Fruit fly (Drosophila melanogaster): ENCODE measurements around the gene CG9743.

CG9743 gene

DNA sequence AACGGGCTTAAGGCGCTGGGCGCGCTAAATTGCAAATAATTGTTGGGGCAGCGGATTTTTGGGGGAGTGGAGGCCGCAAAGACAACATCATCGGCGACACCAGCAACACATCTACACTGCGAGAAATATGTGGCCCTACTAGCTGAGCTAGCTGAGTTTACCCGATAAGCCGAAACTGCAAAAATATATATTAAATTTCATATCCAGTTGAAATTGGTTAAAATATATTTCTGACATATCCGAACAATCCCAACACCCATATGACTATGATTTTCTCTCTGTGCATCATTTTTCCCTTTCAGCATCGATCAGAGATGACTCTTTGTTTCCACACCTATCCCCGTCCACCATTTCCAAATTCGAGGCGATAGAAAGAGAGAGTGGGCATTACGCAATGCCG is 13.0 kb downstream of the CG9743 start:
- TF ChIP-seq pros (GFP tag; optimal IDR thresholded peaks at IDR 0.05): no peak
- TF ChIP-seq vnd (GFP tag; IDR thresholded peaks at IDR 0.05; ENCODE audit: partially characterized antibody): no peak
- peak; percentile 67 for TF ChIP-seq ro (GFP tag; IDR thresholded peaks at IDR 0.05)
- peak; percentile 71 for TF ChIP-seq Sox100B (GFP tag; optimal IDR thresholded peaks at IDR 0.05)
- TF ChIP-seq HLHmδ (GFP tag; optimal IDR thresholded peaks at IDR 0.05): no peak
- peak; percentile 16 for TF ChIP-seq CG10462 (GFP tag; optimal IDR thresholded peaks at IDR 0.05)
- TF ChIP-seq CG12071 (GFP tag; optimal IDR thresholded peaks at IDR 0.05): peak; percentile 66
- peak; percentile 28; the same call in 1 of the 2 replicates for TF ChIP-seq CG4404 (GFP tag; IDR thresholded peaks at IDR 0.05)
- no peak for TF ChIP-seq MESR4 (GFP tag; optimal IDR thresholded peaks at IDR 0.05)
- peak; percentile 43; the same call in 1 of the 2 replicates for TF ChIP-seq Oaz (GFP tag; IDR thresholded peaks at IDR 0.05)
- TF ChIP-seq Dll (GFP tag; IDR thresholded peaks at IDR 0.05; ENCODE audit: partially characterized antibody): no peak
- peak; percentile 81 for TF ChIP-seq zfh1 (GFP tag; IDR thresholded peaks at IDR 0.05)
- peak; percentile 61 for TF ChIP-seq ewg (GFP tag; optimal IDR thresholded peaks at IDR 0.05)
- TF ChIP-seq Adf1 (GFP tag; IDR thresholded peaks at IDR 0.05): no peak
- TF ChIP-seq salm (tag; optimal IDR thresholded peaks at IDR 0.05): peak; percentile 48
- TF ChIP-seq CG12391 (tag; optimal IDR thresholded peaks at IDR 0.05): peak; percentile 64
- peak in 1 of 2 experiments; percentile 79 for TF ChIP-seq bsh (GFP tag; optimal IDR thresholded peaks at IDR 0.05)
- no peak for TF ChIP-seq Stat92E (GFP tag; optimal IDR thresholded peaks at IDR 0.05)
- no peak for TF ChIP-seq zf30C (GFP tag; optimal IDR thresholded peaks at IDR 0.05)
- TF ChIP-seq repo (GFP tag; optimal IDR thresholded peaks at IDR 0.05): peak; percentile 30
- TF ChIP-seq CG1792 (GFP tag; optimal IDR thresholded peaks at IDR 0.05): no peak
- TF ChIP-seq emc (GFP tag; optimal IDR thresholded peaks at IDR 0.05): peak; percentile 26
- no peak for TF ChIP-seq nerfin-2 (GFP tag; IDR thresholded peaks at IDR 0.05; ENCODE audit: partially characterized antibody)
- peak; percentile 73 for TF ChIP-seq Rx (GFP tag; IDR thresholded peaks at IDR 0.05)
- TF ChIP-seq cas (GFP tag; IDR thresholded peaks at IDR 0.05): no peak
- peak; percentile 33 for TF ChIP-seq CG8281 (tag; optimal IDR thresholded peaks at IDR 0.05)
- peak; percentile 49; the same call in 1 of the 2 replicates for TF ChIP-seq seq (GFP tag; IDR thresholded peaks at IDR 0.05)
- peak; percentile 78 for TF ChIP-seq CG10366 (GFP tag; IDR thresholded peaks at IDR 0.05)
- TF ChIP-seq Sox102F (GFP tag; optimal IDR thresholded peaks at IDR 0.05): peak; percentile 83
- no peak for TF ChIP-seq CG10565 (GFP tag; optimal IDR thresholded peaks at IDR 0.05)
- TF ChIP-seq sim (GFP tag; IDR thresholded peaks at IDR 0.05): peak; percentile 75
- TF ChIP-seq Tbp (GFP tag; optimal IDR thresholded peaks at IDR 0.05): no peak
- TF ChIP-seq corto (GFP tag; optimal IDR thresholded peaks at IDR 0.05): no peak
- peak; percentile 85 for TF ChIP-seq lab (GFP tag; optimal IDR thresholded peaks at IDR 0.05)
- peak; percentile 56 for TF ChIP-seq caup (GFP tag; optimal IDR thresholded peaks at IDR 0.05; ENCODE audit: severe bottlenecking)
- TF ChIP-seq tll (GFP tag; optimal IDR thresholded peaks at IDR 0.05): no peak
- no peak for TF ChIP-seq HLH4C (GFP tag; IDR thresholded peaks at IDR 0.05; ENCODE audit: partially characterized antibody)
- peak; percentile 53 for TF ChIP-seq Hr3 (GFP tag; optimal IDR thresholded peaks at IDR 0.05)
- TF ChIP-seq CG32767 (GFP tag; IDR thresholded peaks at IDR 0.05): peak; percentile 67
- peak; percentile 60 for TF ChIP-seq odd (GFP tag; optimal IDR thresholded peaks at IDR 0.05)
- TF ChIP-seq CG8290 (GFP tag; optimal IDR thresholded peaks at IDR 0.05): no peak
- peak in 1 of 2 experiments; percentile 82 for TF ChIP-seq CG8290 (tag; optimal IDR thresholded peaks at IDR 0.05)
- peak; percentile 3 for TF ChIP-seq CTCF (GFP tag; optimal IDR thresholded peaks at IDR 0.05)
- no peak for TF ChIP-seq fru (optimal IDR thresholded peaks at IDR 0.05)
- TF ChIP-seq CG12155 (GFP tag; optimal IDR thresholded peaks at IDR 0.05): peak; percentile 54
- TF ChIP-seq CG30403 (GFP tag; optimal IDR thresholded peaks at IDR 0.05): peak; percentile 75
- TF ChIP-seq CG6654 (GFP tag; optimal IDR thresholded peaks at IDR 0.05): peak; percentile 20
- no peak for TF ChIP-seq CG3163 (GFP tag; optimal IDR thresholded peaks at IDR 0.05)
- 0 out of 2 replicates have a peak, but pooled peaks have one; percentile 9 for TF ChIP-seq GATAe (GFP tag; conservative IDR thresholded peaks at IDR 0.05)
- peak; percentile 63; the same call in 1 of the 2 replicates for TF ChIP-seq CG9215 (GFP tag; IDR thresholded peaks at IDR 0.05)
- TF ChIP-seq CG7357 (GFP tag; IDR thresholded peaks at IDR 0.05): peak; percentile 64; the same call in 2 of the 3 replicates

All from whole organism, embryonic.